Worm (Caenorhabditis elegans) whole organism, young adult: ENCODE results near the gene vha-2.

Experiments
- let-607 ChIP-seq, 2 experiments: fragments of 200-800 bp in 1 of 2; sonication (Bioruptor generic) in 1 of 2; sonication (generic microtip) in 1 of 2; optimal IDR thresholded peaks; 2 replicates each; lab custom pipeline; 2016 to 2018; ENCODE audit warnings: mild to moderate bottlenecking in 2 of 2, missing compliant biosample characterization in 2 of 2, missing genetic modification characterization in 2 of 2, moderate library complexity in 2 of 2, missing genotype in 1 of 2
- lin-26 ChIP-seq: fragments of 200-800 bp; sonication (Bioruptor generic); IDR thresholded peaks from 2 replicates; pipeline ENCODE4 v1.3.6; 2022; ENCODE audit warnings: missing genetic modification reagents, missing genetic modification characterization, missing compliant biosample characterization
- tlf-1 ChIP-seq: fragments of 200-800 bp; sonication (Bioruptor generic); optimal IDR thresholded peaks from 2 replicates; lab custom pipeline; 2018; ENCODE audit warnings: mild to moderate bottlenecking, missing genetic modification characterization, missing compliant biosample characterization
- unc-130 ChIP-seq: sonication (generic microtip); optimal IDR thresholded peaks from 2 replicates; lab custom pipeline; 2016; ENCODE audit warnings: missing genetic modification reagents, missing genetic modification characterization, missing compliant biosample characterization
- unc-62 ChIP-seq: fragments of 150-350 bp; optimal IDR thresholded peaks from 2 replicates; lab custom pipeline; 2014; ENCODE audit warnings: missing biosample characterization, missing genetic modification reagents, missing genetic modification characterization
- zim-3 ChIP-seq: sonication (generic microtip); optimal IDR thresholded peaks from 2 replicates; lab custom pipeline; 2017; ENCODE audit warnings: mild to moderate bottlenecking, missing genetic modification characterization, moderate library complexity, missing compliant biosample characterization

- TF ChIP-seq unc-62 (GFP tag; lab: Kevin White, UChicago) (no peak), lin-26 (GFP tag; lab: Robert Waterston, UW) (no peak), tlf-1 (GFP tag; lab: Kevin White, UChicago) (no peak), let-607 (tag; optimal IDR thresholded peaks at IDR 0.05; lab: Kevin White, UChicago) (no peak), zim-3 (no peak), unc-130 (GFP tag; lab: Kevin White, UChicago) (no peak)
These were observed 26.2 kb downstream of the vha-2 start, which contains the start of gene gtap-2 for ce11 chrIII:9808179-9808578.
